Fruit fly (Drosophila melanogaster) S2 (cell line): ENCODE data around the gene CG14298.

Experiments used
- CG8478 ChIP-seq: fragments of >200 bp; optimal IDR thresholded peaks from 2 replicates; lab custom pipeline; 2018
- CTCF ChIP-seq, 2 experiments: fragments of >200 bp; optimal IDR thresholded peaks; 2 replicates each; lab custom pipeline; 2018

DNA sequence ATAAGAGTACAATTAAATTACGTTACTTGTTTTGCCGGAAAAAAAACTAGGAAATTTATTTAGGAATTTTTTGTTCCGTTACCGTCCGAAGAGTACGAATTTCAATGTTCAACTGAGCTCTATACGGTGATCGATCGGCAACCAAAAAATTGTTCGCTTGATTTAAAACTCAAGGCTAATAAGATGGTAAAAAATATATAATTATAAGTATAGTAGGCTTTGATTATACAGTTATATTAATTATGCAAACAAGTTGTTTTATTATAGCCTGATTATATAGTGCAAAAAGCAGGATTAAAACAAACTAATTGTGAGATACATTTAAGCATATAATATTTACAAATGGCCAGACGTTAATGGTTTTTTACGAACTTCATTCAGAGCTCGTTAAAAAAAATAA lies 23.6 kb upstream of the CG14298 start, which contains the start of gene CG31226:
- no peak for TF ChIP-seq CTCF (optimal IDR thresholded peaks at IDR 0.05; lab: Kevin White, UChicago)
- no peak for TF ChIP-seq CG8478 (lab: Kevin White, UChicago)
